Fruit fly (Drosophila melanogaster): ENCODE measurements around the gene GNBP3.
A peak's percentile ranks its signal among the peaks of the same experiment; 100 is the strongest.

dm6 chr3L:8985132-8985847, 30.5 kb downstream of the GNBP3 start:
- TF ChIP-seq CG12768 (GFP tag; optimal IDR thresholded peaks at IDR 0.05) (peak; percentile 41), tj (GFP tag; optimal IDR thresholded peaks at IDR 0.05) (peak; percentile 25), Clk (GFP tag; optimal IDR thresholded peaks at IDR 0.05) (no peak), CG33017 (tag; optimal IDR thresholded peaks at IDR 0.05) (peak; percentile 58), kay (GFP tag; ENCODE audit: borderline replicate concordance) (peak; percentile 7), CG5204 (GFP tag; optimal IDR thresholded peaks at IDR 0.05) (no peak), bab1 (GFP tag; optimal IDR thresholded peaks at IDR 0.05) (no peak), CG7101 (tag; optimal IDR thresholded peaks at IDR 0.05) (no peak)

Data from whole organism, adult.